Fruit fly (Drosophila melanogaster): ENCODE measurements around the gene bdwf.
A peak's percentile ranks its signal among the peaks of the same experiment; 100 is the strongest.

bdwf gene

DNA sequence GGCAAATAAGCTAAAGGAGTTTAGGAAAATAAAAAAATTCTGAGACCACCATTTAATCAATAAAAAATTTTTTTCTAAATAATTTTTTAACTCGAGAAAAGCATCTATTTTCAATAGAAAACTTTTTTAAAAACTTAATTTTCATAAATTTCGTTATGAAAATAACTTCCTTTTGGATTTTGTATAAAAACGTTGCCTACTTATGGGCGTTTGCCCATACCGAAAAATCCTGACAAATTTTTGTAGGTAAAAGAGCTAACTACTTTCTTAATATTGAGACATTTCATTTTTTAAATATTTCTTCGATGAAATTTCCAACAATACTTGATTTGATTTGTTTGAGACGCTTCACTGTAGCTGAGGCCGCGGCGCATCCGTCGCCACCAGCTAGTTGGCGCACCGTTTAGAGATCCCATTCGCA lies 17.3 kb upstream of the bdwf start (continued):
- TF ChIP-seq CoRest (tag; optimal IDR thresholded peaks at IDR 0.05), result peak; percentile 67
- TF ChIP-seq CHES-1-like (GFP tag; optimal IDR thresholded peaks at IDR 0.05), result peak; percentile 19
- TF ChIP-seq chinmo (GFP tag; IDR thresholded peaks at IDR 0.05; ENCODE audit: partially characterized antibody), result no peak
- peak; percentile 42; the same call in 1 of the 3 replicates for TF ChIP-seq zfh1 (GFP tag; IDR thresholded peaks at IDR 0.05)
- peak; percentile 26 for TF ChIP-seq Antp (GFP tag; optimal IDR thresholded peaks at IDR 0.05)
- no peak for TF ChIP-seq CG34224 (GFP tag; IDR thresholded peaks at IDR 0.05; ENCODE audit: partially characterized antibody)
- TF ChIP-seq ewg (GFP tag; optimal IDR thresholded peaks at IDR 0.05), result peak; percentile 21
- 0 out of 2 replicates have a peak, but pooled peaks have one; percentile 20 for TF ChIP-seq dimm (GFP tag; IDR thresholded peaks at IDR 0.05)
- TF ChIP-seq Awh (GFP tag; IDR thresholded peaks at IDR 0.05), result no peak
- TF ChIP-seq CG12744 (GFP tag; optimal IDR thresholded peaks at IDR 0.05), result peak; percentile 15
- peak; percentile 46 for TF ChIP-seq CG10654 (GFP tag; optimal IDR thresholded peaks at IDR 0.05)
- 0 out of 3 replicates have a peak, but pooled peaks have one; percentile 33 for TF ChIP-seq CG3726 (GFP tag; IDR thresholded peaks at IDR 0.05)
- peak; percentile 35 for TF ChIP-seq Usf (GFP tag; optimal IDR thresholded peaks at IDR 0.05)
- TF ChIP-seq CG11723 (GFP tag; optimal IDR thresholded peaks at IDR 0.05), result peak; percentile 23
- TF ChIP-seq CG15696 (tag; optimal IDR thresholded peaks at IDR 0.05), result peak; percentile 51
- peak; percentile 26 for TF ChIP-seq lilli (GFP tag; optimal IDR thresholded peaks at IDR 0.05)
- peak; percentile 56 for TF ChIP-seq Max (GFP tag; optimal IDR thresholded peaks at IDR 0.05)
- peak; percentile 30 for TF ChIP-seq CG1233 (GFP tag; optimal IDR thresholded peaks at IDR 0.05)
- peak in 1 of 2 experiments; percentile 3 for TF ChIP-seq chif (GFP tag; optimal IDR thresholded peaks at IDR 0.05)
- no peak for TF ChIP-seq salm (tag; optimal IDR thresholded peaks at IDR 0.05)
- peak; percentile 49; the same call in 1 of the 2 replicates for TF ChIP-seq wor (GFP tag; IDR thresholded peaks at IDR 0.05)
- peak; percentile 30 for TF ChIP-seq Dip3 (GFP tag; optimal IDR thresholded peaks at IDR 0.05)
- 0 out of 3 replicates have a peak, but pooled peaks have one; percentile 7 for TF ChIP-seq ci (GFP tag; IDR thresholded peaks at IDR 0.05)
- TF ChIP-seq dan (GFP tag; IDR thresholded peaks at IDR 0.05), result no peak
- TF ChIP-seq dati (GFP tag; IDR thresholded peaks at IDR 0.05), result no peak
- no peak for TF ChIP-seq hkb (optimal IDR thresholded peaks at IDR 0.05)
- TF ChIP-seq hkb (GFP tag; IDR thresholded peaks at IDR 0.05), result no peak
- no peak for TF ChIP-seq danr (GFP tag; IDR thresholded peaks at IDR 0.05)
- TF ChIP-seq ems (GFP tag; optimal IDR thresholded peaks at IDR 0.05), result peak; percentile 16
- TF ChIP-seq Oli (tag; optimal IDR thresholded peaks at IDR 0.05), result peak; percentile 71
- peak; percentile 72 for TF ChIP-seq gem (tag; optimal IDR thresholded peaks at IDR 0.05)
- no peak for TF ChIP-seq HLH4C (GFP tag; IDR thresholded peaks at IDR 0.05; ENCODE audit: partially characterized antibody)
- TF ChIP-seq CG4404 (GFP tag; IDR thresholded peaks at IDR 0.05), result peak; percentile 32; the same call in 1 of the 2 replicates
- TF ChIP-seq Eip74EF (GFP tag; optimal IDR thresholded peaks at IDR 0.05), result peak in 1 of 2 experiments; percentile 21
- TF ChIP-seq stc (GFP tag; IDR thresholded peaks at IDR 0.05), result no peak
- TF ChIP-seq CG9437 (GFP tag; optimal IDR thresholded peaks at IDR 0.05), result peak; percentile 54
- TF ChIP-seq ttk (GFP tag; IDR thresholded peaks at IDR 0.05), result no peak
- TF ChIP-seq fru (optimal IDR thresholded peaks at IDR 0.05), result no peak
- TF ChIP-seq Vsx1 (GFP tag; optimal IDR thresholded peaks at IDR 0.05), result peak; percentile 24
- TF ChIP-seq CG13424 (tag; optimal IDR thresholded peaks at IDR 0.05), result peak; percentile 60
- peak in 1 of 2 experiments; percentile 65 for TF ChIP-seq Hr51 (GFP tag; optimal IDR thresholded peaks at IDR 0.05)
- TF ChIP-seq CG2712 (tag; optimal IDR thresholded peaks at IDR 0.05), result peak; percentile 63
- peak; percentile 30 for TF ChIP-seq CG16815 (GFP tag; optimal IDR thresholded peaks at IDR 0.05)
- TF ChIP-seq CG12155 (GFP tag; optimal IDR thresholded peaks at IDR 0.05), result peak; percentile 31
- no peak for TF ChIP-seq ftz-f1 (GFP tag; optimal IDR thresholded peaks at IDR 0.05)
- TF ChIP-seq bab2 (GFP tag; optimal IDR thresholded peaks at IDR 0.05), result peak; percentile 1
- peak; percentile 41 for TF ChIP-seq org-1 (GFP tag; optimal IDR thresholded peaks at IDR 0.05)
- TF ChIP-seq pho (GFP tag; optimal IDR thresholded peaks at IDR 0.05), result peak; percentile 24
- TF ChIP-seq Hr3 (GFP tag; optimal IDR thresholded peaks at IDR 0.05), result peak; percentile 41
- TF ChIP-seq esg (GFP tag; conservative IDR thresholded peaks at IDR 0.05), result 0 out of 2 replicates have a peak, but pooled peaks have one; percentile 23
- TF ChIP-seq Sox100B (GFP tag; optimal IDR thresholded peaks at IDR 0.05), result peak; percentile 78
